Fruit fly (Drosophila melanogaster): ENCODE measurements around the gene vers.

DNA sequence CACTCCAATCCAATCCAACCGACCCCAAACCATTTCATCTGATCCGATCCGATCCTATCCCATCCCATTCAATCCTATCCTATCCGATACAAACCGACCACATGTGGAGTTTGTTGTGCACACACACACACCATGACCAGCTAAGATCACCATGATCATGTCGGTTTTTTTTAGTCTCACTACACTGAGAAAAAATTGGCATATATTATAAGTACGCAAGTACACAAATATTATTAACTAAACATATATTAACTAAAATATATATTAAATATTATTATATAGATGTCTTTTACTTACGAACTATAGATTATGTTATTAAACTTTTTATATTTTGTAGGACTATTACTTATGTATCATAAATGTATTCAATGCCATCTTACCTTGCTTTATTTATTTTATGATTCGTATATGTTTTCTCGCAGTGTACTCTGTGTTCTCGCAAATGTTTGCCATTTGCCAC is 13.9 kb upstream of the vers start:
- TF ChIP-seq Mnt (GFP tag; optimal IDR thresholded peaks at IDR 0.05), result no peak
- no peak for TF ChIP-seq CG5204 (GFP tag; optimal IDR thresholded peaks at IDR 0.05)
- no peak for TF ChIP-seq pad (GFP tag; optimal IDR thresholded peaks at IDR 0.05)
- no peak for TF ChIP-seq Clk (GFP tag; optimal IDR thresholded peaks at IDR 0.05)
- no peak for TF ChIP-seq Hr96 (GFP tag; optimal IDR thresholded peaks at IDR 0.05)
- TF ChIP-seq toe (GFP tag; optimal IDR thresholded peaks at IDR 0.05), result no peak
- TF ChIP-seq cnc (optimal IDR thresholded peaks at IDR 0.05), result no peak
- TF ChIP-seq kay (GFP tag; ENCODE audit: borderline replicate concordance), result no peak

Measured in whole organism, adult.